Worm (Caenorhabditis elegans): ENCODE measurements around the gene C16C8.17.

The C16C8.17 gene

DNA sequence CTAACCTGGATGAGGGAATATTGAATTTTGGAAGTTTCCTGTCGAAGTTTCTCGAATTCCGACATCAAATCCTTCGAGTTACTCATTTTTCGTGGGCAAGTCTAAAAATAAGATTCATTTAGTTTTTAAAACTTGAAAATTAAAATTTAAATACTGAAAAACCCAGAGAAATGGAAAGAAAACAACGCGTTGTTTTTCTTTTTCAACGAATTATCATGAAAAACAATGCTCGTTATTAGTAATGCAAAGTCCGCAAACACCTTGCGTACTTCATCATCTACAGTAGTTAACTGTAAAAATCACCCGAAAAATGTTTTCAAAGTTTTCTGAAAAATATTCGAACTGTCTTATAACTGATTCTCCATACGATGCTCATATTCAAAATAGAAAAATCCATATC is 3.7 kb downstream of the C16C8.17 start, which contains the start of gene C16C8.4:
Gene C16C8.4, minus strand, starts transcription at position 101 of the 400 bp plus-strand sequence.
- TF ChIP-seq aha-1 (tag) (peak; percentile 66), mdl-1 (tag; optimal IDR thresholded peaks at IDR 0.05) (no peak)

DNA sequence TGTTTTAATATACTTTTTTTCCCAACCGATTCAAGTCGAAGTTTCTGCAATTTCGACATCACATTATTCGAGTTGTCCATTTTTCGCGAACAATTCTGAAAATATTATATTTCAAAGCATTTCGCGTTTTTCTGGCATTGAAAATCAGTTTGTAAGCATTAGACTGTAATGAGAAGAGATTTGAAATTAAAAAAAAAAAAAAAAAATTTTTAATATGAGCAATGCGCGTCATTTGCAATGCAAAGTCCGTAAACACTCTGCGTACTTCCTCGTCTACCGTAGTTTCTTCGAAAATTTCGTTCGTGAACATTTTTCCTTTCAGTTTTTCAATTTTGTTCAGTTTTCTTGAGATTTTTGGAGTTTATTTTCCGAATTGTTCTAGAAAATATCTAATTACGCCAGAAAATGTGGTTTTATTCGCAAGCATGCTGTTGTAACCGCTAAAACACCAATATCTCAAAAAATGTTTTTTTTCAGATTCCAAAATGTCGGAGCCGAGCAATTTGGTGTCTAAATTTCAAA is 4.7 kb downstream of the C16C8.17 start, which contains the start of the genes C16C8.5 and C16C8.16:
Gene C16C8.5, minus strand, starts transcription at position 101 of the 522 bp plus-strand sequence.
Gene C16C8.16, plus strand, starts transcription at position 472 of the 522 bp plus-strand sequence.
- TF ChIP-seq nhr-48 (tag; optimal IDR thresholded peaks at IDR 0.05) (no peak), dmd-8 (GFP tag; IDR thresholded peaks at IDR 0.05) (no peak), unc-130 (GFP tag; optimal IDR thresholded peaks at IDR 0.05) (no peak), F26F4.8 (GFP tag; conservative IDR thresholded peaks at IDR 0.05) (no peak), snpc-4 (tag; optimal IDR thresholded peaks at IDR 0.05) (no peak), zip-2 (tag; optimal IDR thresholded peaks at IDR 0.05) (no peak), mdl-1 (tag; optimal IDR thresholded peaks at IDR 0.05) (no peak), F37D6.2 (tag; optimal IDR thresholded peaks at IDR 0.05) (no peak), attf-4 (tag; optimal IDR thresholded peaks at IDR 0.05) (no peak), ces-1 (GFP tag; optimal IDR thresholded peaks at IDR 0.05) (no peak)

DNA sequence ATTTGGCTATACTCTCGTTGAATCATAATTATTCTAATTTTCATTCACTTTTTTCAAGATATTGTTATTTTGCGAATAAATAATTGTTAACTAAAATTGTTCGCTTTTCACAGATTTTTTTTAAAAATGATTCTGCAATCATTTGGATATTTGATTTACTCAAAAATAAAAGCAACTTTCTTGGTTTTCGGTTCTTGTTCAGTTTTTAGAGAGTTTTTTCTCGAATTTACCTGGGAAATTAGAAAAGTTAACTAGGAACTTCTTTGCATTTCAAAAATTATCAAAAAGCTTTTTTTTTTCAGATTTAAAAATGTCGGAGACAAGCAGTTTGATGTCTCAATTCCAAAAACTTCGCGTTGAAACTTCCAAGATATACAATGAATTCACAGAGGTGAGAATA is 6.0 kb downstream of the C16C8.17 start, which contains the start of the genes C16C8.20 and gldi-6:
Gene C16C8.20, plus strand, starts transcription at position 301 of the 400 bp plus-strand sequence.
Gene gldi-6, plus strand, starts transcription at position 301 of the 400 bp plus-strand sequence.
- TF ChIP-seq snpc-4 (tag; optimal IDR thresholded peaks at IDR 0.05) (no peak), fos-1 (tag; optimal IDR thresholded peaks at IDR 0.05) (no peak), madf-9 (GFP tag; conservative IDR thresholded peaks at IDR 0.05) (no peak), attf-4 (tag; optimal IDR thresholded peaks at IDR 0.05) (no peak), egl-43 (GFP tag; IDR thresholded peaks at IDR 0.05) (no peak), snpc-1.2 (GFP tag; IDR thresholded peaks at IDR 0.05) (no peak), nhr-102 (tag; optimal IDR thresholded peaks at IDR 0.05) (no peak), ceh-82 (tag; optimal IDR thresholded peaks at IDR 0.05) (no peak), dmd-6 (GFP tag; IDR thresholded peaks at IDR 0.05) (no peak), spr-3 (GFP tag; optimal IDR thresholded peaks at IDR 0.05) (no peak), ceh-28 (tag; optimal IDR thresholded peaks at IDR 0.05) (no peak), daf-16 (GFP tag; optimal IDR thresholded peaks at IDR 0.05) (no peak), daf-16 (tag; optimal IDR thresholded peaks at IDR 0.05) (no peak)

DNA sequence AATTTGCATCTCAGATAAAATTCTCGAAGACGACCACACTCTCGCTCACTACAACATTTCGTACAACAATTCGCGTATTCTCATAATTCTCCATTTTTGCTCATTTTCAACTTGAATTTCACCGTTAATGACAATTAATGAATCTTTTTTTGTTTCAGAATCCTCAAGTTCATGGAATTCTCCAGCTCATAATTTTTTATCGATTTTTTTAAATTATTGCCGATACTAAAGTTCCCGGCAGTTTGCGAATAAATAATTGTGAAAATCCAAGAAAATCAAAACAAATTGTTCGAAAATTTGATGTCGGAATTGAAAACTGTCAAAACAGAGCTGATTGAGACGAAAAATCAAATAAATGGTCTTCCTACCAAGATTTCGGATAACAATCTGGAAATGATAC is 7.3 kb downstream of the C16C8.17 start, which contains the start of gene C16C8.21:
Gene C16C8.21, plus strand, starts transcription at position 301 of the 400 bp plus-strand sequence.
- TF ChIP-seq zip-11 (GFP tag; IDR thresholded peaks at IDR 0.05) (no peak), F26F4.8 (GFP tag; conservative IDR thresholded peaks at IDR 0.05) (no peak), ztf-11 (tag; optimal IDR thresholded peaks at IDR 0.05) (no peak), ceh-28 (tag; optimal IDR thresholded peaks at IDR 0.05) (no peak), rbr-2 (tag; optimal IDR thresholded peaks at IDR 0.05) (no peak), zfp-3 (GFP tag; conservative IDR thresholded peaks at IDR 0.05) (no peak), nhr-41 (GFP tag; IDR thresholded peaks at IDR 0.05) (no peak), lir-3 (tag; optimal IDR thresholded peaks at IDR 0.05) (no peak), dmd-9 (GFP tag; IDR thresholded peaks at IDR 0.05) (no peak), lsy-2 (tag; optimal IDR thresholded peaks at IDR 0.05) (no peak), duxl-1 (tag; optimal IDR thresholded peaks at IDR 0.05; ENCODE audit: poor library complexity) (no peak), aha-1 (tag) (no peak), pqm-1 (tag; optimal IDR thresholded peaks at IDR 0.05) (no peak), mxl-3 (GFP tag; optimal IDR thresholded peaks at IDR 0.05) (no peak)

DNA sequence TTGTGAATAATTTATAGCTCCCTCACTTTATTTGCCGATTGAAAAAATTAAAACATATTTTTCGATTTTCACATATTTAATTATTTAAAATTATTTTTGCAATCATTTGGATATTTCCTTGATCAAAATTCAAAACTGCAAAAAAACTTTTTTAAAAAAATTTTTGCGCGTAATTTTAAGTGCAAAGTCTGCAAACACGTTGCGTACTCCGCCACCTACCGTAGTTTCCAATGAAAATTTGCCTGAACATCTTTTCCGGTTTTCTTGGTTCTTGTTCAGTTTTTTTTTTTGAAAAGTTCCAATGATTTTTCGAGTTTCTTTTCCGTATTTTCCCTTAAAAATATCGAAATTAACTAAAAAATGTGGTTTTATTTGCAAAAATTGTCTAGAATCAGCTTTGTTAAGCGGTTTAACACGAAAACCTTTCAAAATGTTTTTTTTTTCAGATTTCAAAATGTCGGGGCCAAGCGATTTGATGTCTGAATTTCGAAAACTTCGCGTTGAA is 8.2 kb downstream of the C16C8.17 start, which contains the start of gene C16C8.25:
Gene C16C8.25, plus strand, starts transcription at position 455 of the 505 bp plus-strand sequence.
- no peak for TF ChIP-seq dmd-8 (GFP tag; IDR thresholded peaks at IDR 0.05)
- no peak for TF ChIP-seq mes-2 (tag; optimal IDR thresholded peaks at IDR 0.05; ENCODE audit: poor library complexity, severe bottlenecking)
- no peak for TF ChIP-seq spr-1 (tag; optimal IDR thresholded peaks at IDR 0.05)
- no peak for TF ChIP-seq lim-7 (GFP tag; IDR thresholded peaks at IDR 0.05)
- no peak for TF ChIP-seq lin-13 (GFP tag; optimal IDR thresholded peaks at IDR 0.05)
- no peak for TF ChIP-seq tag-97 (GFP tag; IDR thresholded peaks at IDR 0.05)
- no peak for TF ChIP-seq hmg-1.1 (GFP tag; IDR thresholded peaks at IDR 0.05)
- TF ChIP-seq egl-43 (GFP tag; IDR thresholded peaks at IDR 0.05) = no peak
- no peak for TF ChIP-seq dve-1 (tag; optimal IDR thresholded peaks at IDR 0.05; ENCODE audit: insufficient read depth)
